Fruit fly (Drosophila melanogaster) whole organism, wandering third instar larva: ENCODE data around the gene Rpn1.
A peak's percentile ranks its signal among the peaks of the same experiment; 100 is the strongest.

Source experiments
- Abd-B ChIP-seq: fragments of >200 bp; optimal IDR thresholded peaks from 2 replicates; lab custom pipeline; 2017; ENCODE audit warnings: missing biosample characterization, missing genetic modification characterization
- CG9705 ChIP-seq: fragments of 200-800 bp; sonication (Bioruptor generic); optimal IDR thresholded peaks from 2 replicates; lab custom pipeline; 2018; ENCODE audit warnings: missing biosample characterization, mild to moderate bottlenecking, missing genetic modification characterization
- CrebA ChIP-seq: fragments of 200-800 bp; sonication (Bioruptor generic); optimal IDR thresholded peaks from 2 replicates; lab custom pipeline; 2016; ENCODE audit warnings: missing biosample characterization, mild to moderate bottlenecking, missing genetic modification characterization, borderline replicate concordance
- Dfd ChIP-seq: fragments of >200 bp; optimal IDR thresholded peaks from 2 replicates; lab custom pipeline; 2017; ENCODE audit warnings: missing biosample characterization, missing genetic modification characterization
- Dif ChIP-seq: fragments of 200-275, 200-300 bp; sonication (Bioruptor generic); optimal IDR thresholded peaks from 2 replicates; lab custom pipeline; 2018; ENCODE audit warnings: missing biosample characterization, missing genetic modification characterization; ENCODE audit not compliant: partially characterized antibody
- GATAd ChIP-seq: sonication (Bioruptor generic); optimal IDR thresholded peaks from 2 replicates; lab custom pipeline; 2016; ENCODE audit warnings: missing biosample characterization, missing genetic modification characterization
- HLH106 ChIP-seq: fragments of 200-800 bp; optimal IDR thresholded peaks from 3 replicates; lab custom pipeline; 2019; ENCODE audit warnings: missing biosample characterization, mild to moderate bottlenecking, missing genetic modification characterization, moderate library complexity
- Hnf4 ChIP-seq: fragments of 200-800 bp; sonication (Bioruptor generic); optimal IDR thresholded peaks from 2 replicates; lab custom pipeline; 2016; ENCODE audit warnings: missing biosample characterization, mild to moderate bottlenecking, missing genetic modification characterization
- Hr78 ChIP-seq: fragments of >200 bp; optimal IDR thresholded peaks from 2 replicates; lab custom pipeline; 2017; ENCODE audit warnings: missing biosample characterization, missing genetic modification characterization
- Hr83 ChIP-seq: fragments of 200-300 bp; sonication (Bioruptor generic); optimal IDR thresholded peaks from 2 replicates; lab custom pipeline; 2016; ENCODE audit warnings: missing biosample characterization, mild to moderate bottlenecking, missing genetic modification characterization, moderate library complexity; ENCODE audit not compliant: poor library complexity, severe bottlenecking
- Jra ChIP-seq: sonication (Bioruptor generic); optimal IDR thresholded peaks from 2 replicates; lab custom pipeline; 2016; ENCODE audit warnings: missing biosample characterization, missing genetic modification characterization
- Mio ChIP-seq: sonication (Bioruptor generic); optimal IDR thresholded peaks from 2 replicates; lab custom pipeline; 2016; ENCODE audit warnings: missing biosample characterization, missing genetic modification characterization
- Myc ChIP-seq: fragments of >200 bp; optimal IDR thresholded peaks from 2 replicates; lab custom pipeline; 2017
- N ChIP-seq: fragments of >200 bp; optimal IDR thresholded peaks from 2 replicates; lab custom pipeline; 2018; ENCODE audit warnings: missing biosample characterization, missing external identifiers, missing genetic modification characterization
- OdsH ChIP-seq: fragments of 200-800 bp; sonication (Bioruptor generic); optimal IDR thresholded peaks from 2 replicates; lab custom pipeline; 2016; ENCODE audit warnings: missing biosample characterization, mild to moderate bottlenecking, missing genetic modification characterization
- Rel ChIP-seq, 2 experiments: fragments of 200-800 bp; sonication (Bioruptor generic) in 1 of 2; optimal IDR thresholded peaks; 2 replicates in 1 of 2; 3 replicates in 1 of 2; lab custom pipeline; 2016 to 2019; ENCODE audit warnings: mild to moderate bottlenecking in 2 of 2, missing biosample characterization in 2 of 2, missing genetic modification characterization in 2 of 2, moderate library complexity in 1 of 2
- Sp1 ChIP-seq: fragments of 200-800 bp; sonication (Bioruptor generic); optimal IDR thresholded peaks from 3 replicates; lab custom pipeline; 2019; ENCODE audit warnings: missing biosample characterization, mild to moderate bottlenecking, missing genetic modification characterization, moderate library complexity
- Vsx2 ChIP-seq: fragments of 200-300, 225-300 bp; sonication (Bioruptor generic); optimal IDR thresholded peaks from 2 replicates; lab custom pipeline; 2018; ENCODE audit warnings: missing biosample characterization, missing genetic modification characterization; ENCODE audit not compliant: partially characterized antibody
- br ChIP-seq: fragments of 200-800 bp; sonication (Bioruptor generic); optimal IDR thresholded peaks from 2 replicates; lab custom pipeline; 2016; ENCODE audit warnings: missing biosample characterization, missing genetic modification characterization
- brk ChIP-seq: fragments of 200-800 bp; sonication (Bioruptor generic); optimal IDR thresholded peaks from 2 replicates; lab custom pipeline; 2016; ENCODE audit warnings: missing biosample characterization, mild to moderate bottlenecking, missing genetic modification characterization
- dl ChIP-seq, 2 experiments: fragments of 175-275, 200-275 bp in 1 of 2; fragments of 200-275 bp in 1 of 2; sonication (Bioruptor generic); optimal IDR thresholded peaks; lab custom pipeline; 2018; ENCODE audit warnings: mild to moderate bottlenecking in 2 of 2, missing biosample characterization in 2 of 2, missing genetic modification characterization in 2 of 2, moderate library complexity in 2 of 2; ENCODE audit not compliant: partially characterized antibody in 2 of 2, insufficient read depth in 1 of 2
- dmrt93B ChIP-seq: fragments of 200-800 bp; sonication (Bioruptor generic); optimal IDR thresholded peaks from 2 replicates; lab custom pipeline; 2018; ENCODE audit warnings: missing biosample characterization, mild to moderate bottlenecking, missing genetic modification characterization
- foxo ChIP-seq, 2 experiments: fragments of 200-800 bp; sonication (Bioruptor generic); optimal IDR thresholded peaks; 2 replicates in 1 of 2; 3 replicates in 1 of 2; lab custom pipeline; 2016 to 2017; ENCODE audit warnings: missing biosample characterization in 2 of 2, missing genetic modification characterization in 2 of 2
- fru ChIP-seq: fragments of 200-800 bp; sonication (Bioruptor generic); optimal IDR thresholded peaks from 3 replicates; lab custom pipeline; 2016; ENCODE audit warnings: missing biosample characterization, mild to moderate bottlenecking, missing genetic modification characterization
- h ChIP-seq: fragments of 200-800 bp; sonication (Bioruptor generic); optimal IDR thresholded peaks from 3 replicates; lab custom pipeline; 2016; ENCODE audit warnings: missing biosample characterization, mild to moderate bottlenecking, missing genetic modification characterization
- jim ChIP-seq: fragments of 175-275, 200-325 bp; sonication (Bioruptor generic); optimal IDR thresholded peaks from 2 replicates; lab custom pipeline; 2016; ENCODE audit warnings: missing biosample characterization, mild to moderate bottlenecking, missing genetic modification characterization
- lola ChIP-seq: fragments of >200 bp; optimal IDR thresholded peaks from 2 replicates; lab custom pipeline; 2017; ENCODE audit warnings: missing biosample characterization, missing genetic modification characterization
- pan ChIP-seq: fragments of >200 bp; optimal IDR thresholded peaks from 2 replicates; lab custom pipeline; 2017
- rgr ChIP-seq: fragments of 200-800 bp; sonication (Bioruptor generic); optimal IDR thresholded peaks from 3 replicates; lab custom pipeline; 2016; ENCODE audit warnings: missing biosample characterization, mild to moderate bottlenecking, missing genetic modification characterization
- sage ChIP-seq: fragments of 200-800 bp; sonication (Bioruptor generic); optimal IDR thresholded peaks from 2 replicates; lab custom pipeline; 2016; ENCODE audit warnings: missing biosample characterization, mild to moderate bottlenecking, missing genetic modification characterization
- sv ChIP-seq: fragments of 200-800 bp; sonication (Bioruptor generic); optimal IDR thresholded peaks from 3 replicates; lab custom pipeline; 2016; ENCODE audit warnings: missing biosample characterization, missing genetic modification characterization
- usp ChIP-seq: fragments of >200 bp; optimal IDR thresholded peaks from 2 replicates; lab custom pipeline; 2017; ENCODE audit warnings: missing biosample characterization, missing genetic modification characterization
- woc ChIP-seq: sonication (Bioruptor generic); optimal IDR thresholded peaks from 2 replicates; lab custom pipeline; 2016; ENCODE audit warnings: missing biosample characterization, mild to moderate bottlenecking, missing genetic modification characterization

Gene Rpn1

dm6 chr3L:19932917-19933316 is 18.1 kb downstream of the Rpn1 start:
- TF ChIP-seq Mio (GFP tag; lab: Kevin White, UChicago) (no peak), OdsH (GFP tag; lab: Kevin White, UChicago) (peak; percentile 51), dl (GFP tag; optimal IDR thresholded peaks at IDR 0.05; lab: Kevin White, UChicago; ENCODE audit: insufficient read depth in 1 of 2, partially characterized antibody in 2 of 2) (no peak), h (GFP tag; lab: Kevin White, UChicago) (peak; percentile 32), br (GFP tag; lab: Kevin White, UChicago) (peak; percentile 13), jim (GFP tag; lab: Kevin White, UChicago) (no peak), rgr (peak; percentile 38), CG9705 (GFP tag; lab: Kevin White, UChicago) (no peak), fru (GFP tag; lab: Kevin White, UChicago) (peak; percentile 5), brk (no peak), Hnf4 (GFP tag; lab: Kevin White, UChicago) (peak; percentile 61), foxo (GFP tag; optimal IDR thresholded peaks at IDR 0.05; lab: Kevin White, UChicago) (peak in 1 of 2 experiments; percentile 28), pan (lab: Kevin White, UChicago) (no peak), Sp1 (GFP tag; lab: Kevin White, UChicago) (no peak), Hr83 (GFP tag; lab: Kevin White, UChicago) (peak; percentile 83), Jra (GFP tag; lab: Kevin White, UChicago) (peak; percentile 46)

- TF ChIP-seq Dif (GFP tag; lab: Kevin White, UChicago) (peak; percentile 38), Hr83 (GFP tag; lab: Kevin White, UChicago) (peak; percentile 11), pan (lab: Kevin White, UChicago) (no peak), brk (no peak), Vsx2 (no peak), CrebA (GFP tag; lab: Kevin White, UChicago) (no peak), Mio (GFP tag; lab: Kevin White, UChicago) (no peak), Myc (lab: Kevin White, UChicago) (peak; percentile 51), h (GFP tag; lab: Kevin White, UChicago) (peak; percentile 0)
Observed at dm6 chr3L:19939024-19939423, 24.2 kb downstream of the Rpn1 start, which contains the start of gene Ac76E. Gene Ac76E, plus strand, starts transcription at chr3L:19939287.

- no peak for TF ChIP-seq Jra (GFP tag; lab: Kevin White, UChicago)
- TF ChIP-seq sage (GFP tag; lab: Kevin White, UChicago), result no peak
- no peak for TF ChIP-seq Mio (GFP tag; lab: Kevin White, UChicago)
- no peak for TF ChIP-seq Hnf4 (GFP tag; lab: Kevin White, UChicago)
- TF ChIP-seq pan (lab: Kevin White, UChicago), result no peak
- TF ChIP-seq Dfd (GFP tag; lab: Kevin White, UChicago), result no peak
- TF ChIP-seq CG9705 (GFP tag; lab: Kevin White, UChicago), result no peak
- no peak for TF ChIP-seq Sp1 (GFP tag; lab: Kevin White, UChicago)
- no peak for TF ChIP-seq fru (GFP tag; lab: Kevin White, UChicago)
- TF ChIP-seq Hr83 (GFP tag; lab: Kevin White, UChicago), result no peak
- TF ChIP-seq brk, result no peak
- no peak for TF ChIP-seq GATAd (GFP tag; lab: Kevin White, UChicago)
- no peak for TF ChIP-seq Hr78
- no peak for TF ChIP-seq dl (GFP tag; optimal IDR thresholded peaks at IDR 0.05; lab: Kevin White, UChicago; ENCODE audit: insufficient read depth in 1 of 2, partially characterized antibody in 2 of 2)
- TF ChIP-seq sv (GFP tag; lab: Kevin White, UChicago), result no peak
Observed at dm6 chr3L:19940349-19940748, 25.5 kb downstream of the Rpn1 start.

dm6 chr3L:19941162-19941561 is 26.3 kb downstream of the Rpn1 start:
- TF ChIP-seq N, result no peak
- no peak for TF ChIP-seq dmrt93B (GFP tag; lab: Kevin White, UChicago)
- TF ChIP-seq rgr, result no peak
- TF ChIP-seq Rel (GFP tag; optimal IDR thresholded peaks at IDR 0.05; lab: Kevin White, UChicago), result no peak
- TF ChIP-seq Rel (tag; optimal IDR thresholded peaks at IDR 0.05; lab: Kevin White, UChicago), result no peak
- TF ChIP-seq OdsH (GFP tag; lab: Kevin White, UChicago), result no peak
- no peak for TF ChIP-seq woc (GFP tag; lab: Kevin White, UChicago)
- TF ChIP-seq h (GFP tag; lab: Kevin White, UChicago), result no peak
- no peak for TF ChIP-seq fru (GFP tag; lab: Kevin White, UChicago)
- TF ChIP-seq lola (GFP tag; lab: Kevin White, UChicago), result no peak
- no peak for TF ChIP-seq CG9705 (GFP tag; lab: Kevin White, UChicago)
- TF ChIP-seq Abd-B (GFP tag; lab: Kevin White, UChicago), result no peak
- TF ChIP-seq Hr78, result no peak
- TF ChIP-seq Myc (lab: Kevin White, UChicago), result no peak
- TF ChIP-seq usp (GFP tag; lab: Kevin White, UChicago), result no peak
- TF ChIP-seq HLH106 (tag; lab: Kevin White, UChicago), result no peak
